Worm (Caenorhabditis elegans) whole organism, L3 larva: Measurements from ENCODE around the gene rde-8.

Experiments used
- ZK546.5 ChIP-seq: sonication (generic microtip); optimal IDR thresholded peaks from 2 replicates; lab custom pipeline; 2017; ENCODE audit warnings: missing biosample characterization, missing genetic modification characterization
- aly-2 ChIP-seq: fragments of 150-350 bp; optimal IDR thresholded peaks from 2 replicates; lab custom pipeline; 2014; ENCODE audit warnings: missing biosample characterization, missing genetic modification characterization
- ama-1 ChIP-seq: fragments of 150-350 bp; optimal IDR thresholded peaks from 2 replicates; lab custom pipeline; 2018
- ceh-28 ChIP-seq: fragments of 150-350 bp; optimal IDR thresholded peaks from 2 replicates; lab custom pipeline; 2014; ENCODE audit warnings: missing biosample characterization, missing genetic modification reagents, missing genetic modification characterization
- ceh-82 ChIP-seq: fragments of 150-350 bp; optimal IDR thresholded peaks from 2 replicates; lab custom pipeline; 2014; ENCODE audit warnings: missing biosample characterization, missing genetic modification characterization
- ceh-9 ChIP-seq: sonication (generic microtip); optimal IDR thresholded peaks from 2 replicates; lab custom pipeline; 2018; ENCODE audit warnings: missing biosample characterization, missing genetic modification characterization
- daf-12 ChIP-seq: fragments of 150-350 bp; optimal IDR thresholded peaks from 2 replicates; lab custom pipeline; 2014; ENCODE audit warnings: missing biosample characterization, missing genetic modification reagents, missing genetic modification characterization
- egl-27 ChIP-seq: sonication (generic microtip); optimal IDR thresholded peaks from 4 replicates; lab custom pipeline; 2017; ENCODE audit warnings: missing biosample characterization, missing genetic modification reagents, missing genetic modification characterization
- elt-2 ChIP-seq: sonication (generic microtip); optimal IDR thresholded peaks from 2 replicates; lab custom pipeline; 2016; ENCODE audit warnings: missing genetic modification reagents, mild to moderate bottlenecking, missing genetic modification characterization, missing compliant biosample characterization
- elt-3 ChIP-seq, 3 experiments: fragments of 150-350 bp in 1 of 3; sonication (generic microtip) in 2 of 3; optimal IDR thresholded peaks; 2 replicates in 2 of 3; 4 replicates in 1 of 3; lab custom pipeline; 2014 to 2017; ENCODE audit warnings: missing biosample characterization in 3 of 3, missing genetic modification characterization in 3 of 3
- fkh-10 ChIP-seq: sonication (generic microtip); optimal IDR thresholded peaks from 2 replicates; lab custom pipeline; 2017; ENCODE audit warnings: missing biosample characterization, missing genetic modification reagents, missing genetic modification characterization
- fkh-2 ChIP-seq: fragments of 150-350 bp; optimal IDR thresholded peaks from 2 replicates; lab custom pipeline; 2014; ENCODE audit warnings: missing biosample characterization, missing genetic modification reagents, missing genetic modification characterization
- hmg-11 ChIP-seq: sonication (generic microtip); optimal IDR thresholded peaks from 2 replicates; lab custom pipeline; 2016; ENCODE audit warnings: missing genetic modification characterization, missing compliant biosample characterization
- lin-39 ChIP-seq: fragments of 150-350 bp; optimal IDR thresholded peaks from 2 replicates; lab custom pipeline; 2018; ENCODE audit warnings: missing biosample characterization, missing genetic modification reagents, missing genetic modification characterization
- lsy-12 ChIP-seq: sonication (generic microtip); optimal IDR thresholded peaks from 2 replicates; lab custom pipeline; 2016; ENCODE audit warnings: mild to moderate bottlenecking, missing genetic modification characterization, missing compliant biosample characterization
- mdl-1 ChIP-seq: fragments of 150-350 bp; optimal IDR thresholded peaks from 2 replicates; lab custom pipeline; 2014; ENCODE audit warnings: missing biosample characterization, missing genetic modification characterization
- mml-1 ChIP-seq: fragments of 150-350 bp; sonication (generic microtip); optimal IDR thresholded peaks from 3 replicates; lab custom pipeline; 2014; ENCODE audit warnings: missing biosample characterization, missing genetic modification characterization
- nfya-1 ChIP-seq: sonication (generic microtip); optimal IDR thresholded peaks from 2 replicates; lab custom pipeline; 2017; ENCODE audit warnings: missing genetic modification characterization, mild to moderate bottlenecking, missing compliant biosample characterization, antibody characterized with exemption, moderate library complexity; ENCODE audit not compliant: insufficient read depth
- nhr-11 ChIP-seq: fragments of 150-350 bp; optimal IDR thresholded peaks from 2 replicates; lab custom pipeline; 2014; ENCODE audit warnings: missing biosample characterization, missing genetic modification characterization
- nhr-12 ChIP-seq: fragments of 150-350 bp; optimal IDR thresholded peaks from 2 replicates; lab custom pipeline; 2014; ENCODE audit warnings: missing biosample characterization, missing genetic modification characterization
- nhr-23 ChIP-seq: fragments of 150-350 bp; optimal IDR thresholded peaks from 2 replicates; lab custom pipeline; 2014; ENCODE audit warnings: missing biosample characterization, missing genetic modification reagents, missing genetic modification characterization
- nhr-25 ChIP-seq: sonication (generic microtip); optimal IDR thresholded peaks from 2 replicates; lab custom pipeline; 2017; ENCODE audit warnings: missing biosample characterization, missing genetic modification characterization
- nhr-28 ChIP-seq: fragments of 150-350 bp; optimal IDR thresholded peaks from 2 replicates; lab custom pipeline; 2014; ENCODE audit warnings: missing biosample characterization, missing genetic modification characterization
- nhr-76 ChIP-seq: fragments of 150-350 bp; sonication (generic microtip); optimal IDR thresholded peaks from 5 replicates; lab custom pipeline; 2014; ENCODE audit warnings: missing biosample characterization, missing genetic modification characterization
- nhr-77 ChIP-seq: fragments of 150-350 bp; optimal IDR thresholded peaks from 2 replicates; lab custom pipeline; 2014; ENCODE audit warnings: missing biosample characterization, missing genetic modification characterization
- sea-2 ChIP-seq: fragments of 150-350 bp; sonication (generic microtip); optimal IDR thresholded peaks from 4 replicates; lab custom pipeline; 2014; ENCODE audit warnings: missing biosample characterization, missing genetic modification reagents, missing genetic modification characterization
- skn-1 ChIP-seq: fragments of 150-350 bp; optimal IDR thresholded peaks from 2 replicates; lab custom pipeline; 2014; ENCODE audit warnings: missing biosample characterization, missing genetic modification characterization
- unc-62 ChIP-seq: fragments of 150-350 bp; sonication (generic microtip); optimal IDR thresholded peaks from 4 replicates; lab custom pipeline; 2014; ENCODE audit warnings: missing biosample characterization, missing genetic modification reagents, missing genetic modification characterization
- ztf-4 ChIP-seq: fragments of 150-350 bp; optimal IDR thresholded peaks from 2 replicates; lab custom pipeline; 2014; ENCODE audit warnings: missing biosample characterization, missing genetic modification characterization

Gene rde-8

ce11 chrIV:7084632-7085160 is 18.4 kb downstream of the rde-8 start, which contains the start of gene rps-4 (continued):
- TF ChIP-seq ceh-9 (tag; lab: Kevin White, UChicago) (no peak), ZK546.5 (tag; lab: Kevin White, UChicago) (no peak), nhr-77 (tag; lab: Kevin White, UChicago) (no peak)

DNA sequence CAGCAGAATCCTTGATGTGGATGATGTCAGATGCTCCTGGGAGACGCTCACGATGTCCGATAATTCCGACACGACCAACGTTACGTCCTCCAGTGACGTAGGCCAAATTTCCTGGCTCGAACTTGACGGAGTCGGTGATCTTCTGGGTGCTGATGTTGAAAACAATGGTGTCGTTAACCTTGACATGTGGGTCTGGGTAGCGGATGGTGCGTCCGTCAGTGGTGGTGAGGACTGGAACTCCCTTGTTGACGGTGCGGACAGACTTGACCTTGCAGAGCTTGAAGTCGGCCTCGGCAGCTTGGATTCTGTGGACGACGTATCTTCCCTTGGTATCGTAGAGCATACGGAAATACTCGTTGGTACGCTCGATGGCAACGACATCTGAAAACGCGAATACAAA is 19.1 kb downstream of the rde-8 start:
- TF ChIP-seq mdl-1 (tag; lab: Kevin White, UChicago) (no peak), mml-1 (tag; lab: Kevin White, UChicago) (no peak), elt-2 (tag; lab: Kevin White, UChicago) (no peak)

ce11 chrIV:7083382-7083784 is 19.7 kb downstream of the rde-8 start, which contains the start of gene Y43B11AR.3:
Y43B11AR.3 (minus strand) TSS chrIV:7083716.
- peak; percentile 10 for TF ChIP-seq nhr-25 (tag; lab: Kevin White, UChicago)
- peak; percentile 25 for TF ChIP-seq elt-2 (tag; lab: Kevin White, UChicago)
- TF ChIP-seq ama-1, result peak; percentile 12
- TF ChIP-seq skn-1 (tag; lab: Kevin White, UChicago), result no peak
- no peak for TF ChIP-seq lin-39 (tag; lab: Kevin White, UChicago)
- peak; percentile 19 for TF ChIP-seq nhr-12 (tag; lab: Kevin White, UChicago)

- TF ChIP-seq lin-39 (tag; lab: Kevin White, UChicago) (no peak), hmg-11 (tag; lab: Kevin White, UChicago) (no peak), nfya-1 (no peak), mml-1 (tag; lab: Kevin White, UChicago) (no peak), ama-1 (no peak), lsy-12 (tag; lab: Kevin White, UChicago) (no peak), nhr-76 (tag; lab: Kevin White, UChicago) (no peak)
These were observed 21.8 kb downstream of the rde-8 start, which contains the start of gene Y43B11AR.1 for ce11 chrIV:7081214-7081613. Y43B11AR.1 (plus strand) TSS chrIV:7081514.

ce11 chrIV:7075063-7075462 is 28.0 kb downstream of the rde-8 start, which contains the start of gene srg-50:
srg-50 (minus strand) TSS chrIV:7075163.
- no peak for TF ChIP-seq aly-2 (tag; lab: Kevin White, UChicago)
- no peak for TF ChIP-seq egl-27 (tag; lab: Kevin White, UChicago)
- no peak for TF ChIP-seq ceh-9 (tag; lab: Kevin White, UChicago)
- TF ChIP-seq ceh-82 (tag; lab: Kevin White, UChicago), result no peak
- TF ChIP-seq nhr-76 (tag; lab: Kevin White, UChicago), result no peak
- TF ChIP-seq lin-39 (tag; lab: Kevin White, UChicago), result no peak
- TF ChIP-seq ceh-28 (tag; lab: Kevin White, UChicago), result no peak
- TF ChIP-seq hmg-11 (tag; lab: Kevin White, UChicago), result no peak
- TF ChIP-seq fkh-10 (GFP tag; lab: Kevin White, UChicago), result no peak
- TF ChIP-seq fkh-2, result no peak
- TF ChIP-seq nhr-28 (tag; lab: Kevin White, UChicago), result no peak
- TF ChIP-seq nhr-77 (tag; lab: Kevin White, UChicago), result no peak
- no peak for TF ChIP-seq ztf-4 (tag; lab: Kevin White, UChicago)
- no peak for TF ChIP-seq nhr-25 (tag; lab: Kevin White, UChicago)
- no peak for TF ChIP-seq sea-2 (GFP tag; lab: Kevin White, UChicago)
- TF ChIP-seq daf-12 (tag; lab: Kevin White, UChicago), result no peak
- TF ChIP-seq nhr-11 (tag; lab: Kevin White, UChicago), result no peak
- TF ChIP-seq nhr-23, result no peak
- TF ChIP-seq unc-62 (GFP tag; lab: Kevin White, UChicago), result no peak
- TF ChIP-seq elt-3 (tag; optimal IDR thresholded peaks at IDR 0.05; lab: Kevin White, UChicago), result no peak
- TF ChIP-seq, all 47 proteins: peak for 0

DNA sequence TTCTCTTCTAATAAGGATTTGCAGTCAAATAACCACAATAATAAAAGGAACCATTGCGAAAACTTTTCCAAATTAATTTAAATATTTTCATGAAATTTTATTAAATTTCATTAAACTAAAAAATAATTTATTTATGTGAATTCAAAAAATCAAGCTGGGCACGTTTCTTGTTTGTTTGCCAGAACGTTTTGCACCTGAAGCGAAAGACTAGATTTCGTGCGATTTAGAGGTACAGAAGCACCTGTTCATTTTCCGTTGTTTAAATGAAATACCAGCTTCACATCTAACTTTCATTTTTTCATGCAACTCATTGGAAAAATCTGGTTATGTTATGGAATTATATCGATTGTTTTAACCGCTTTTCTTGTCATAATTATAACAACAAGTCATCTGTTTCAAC is 31.0 kb downstream of the rde-8 start, which contains the start of gene srg-48:
TSS of gene srg-48 (plus strand) at position 301 of the 400 bp plus-strand sequence.
- TF ChIP-seq ceh-9 (tag; lab: Kevin White, UChicago) (no peak), lin-39 (tag; lab: Kevin White, UChicago) (no peak), ZK546.5 (tag; lab: Kevin White, UChicago) (no peak), daf-12 (tag; lab: Kevin White, UChicago) (no peak), elt-2 (tag; lab: Kevin White, UChicago) (no peak), unc-62 (GFP tag; lab: Kevin White, UChicago) (no peak), nhr-28 (tag; lab: Kevin White, UChicago) (no peak)
